Fruit fly (Drosophila melanogaster): ENCODE data around the gene CG4360.

dm6 chr3R:20286758-20287157 lies 41.0 kb downstream of the CG4360 start:
- TF ChIP-seq CG1620 (GFP tag; optimal IDR thresholded peaks at IDR 0.05) (no peak), Hr96 (GFP tag; optimal IDR thresholded peaks at IDR 0.05) (no peak), kay (GFP tag; ENCODE audit: borderline replicate concordance) (no peak), Mnt (GFP tag; optimal IDR thresholded peaks at IDR 0.05) (no peak), CG7101 (tag; optimal IDR thresholded peaks at IDR 0.05) (no peak), cnc (optimal IDR thresholded peaks at IDR 0.05) (no peak), CG14711 (tag; optimal IDR thresholded peaks at IDR 0.05) (peak; percentile 24)

Measured in whole organism, adult.